Fruit fly (Drosophila melanogaster) whole organism, embryonic: Measurements from ENCODE around the gene GstD8.
A peak's percentile ranks its signal among the peaks of the same experiment; 100 is the strongest.

Experiments used
- ATbp ChIP-seq: fragments of 200-800 bp; sonication (Bioruptor generic); optimal IDR thresholded peaks from 2 replicates; lab custom pipeline; 2017; ENCODE audit warnings: missing biosample characterization, mild to moderate bottlenecking, missing genetic modification characterization, missing genetic modification reagents
- B-H2 ChIP-seq: fragments of 200-800 bp; sonication (Bioruptor generic); optimal IDR thresholded peaks from 2 replicates; lab custom pipeline; 2018; ENCODE audit warnings: missing biosample characterization, mild to moderate bottlenecking, missing genetic modification characterization
- CG11695 ChIP-seq: fragments of 200-800 bp; sonication (Bioruptor generic); IDR thresholded peaks from 3 replicates; pipeline ENCODE4 v1.3.6; 2022; ENCODE audit warnings: missing biosample characterization, missing genetic modification characterization
- CG13296 ChIP-seq: fragments of 200-800 bp; sonication (Bioruptor generic); optimal IDR thresholded peaks from 3 replicates; lab custom pipeline; 2018; ENCODE audit warnings: missing biosample characterization, mild to moderate bottlenecking, missing genetic modification characterization
- CG15011 ChIP-seq: fragments of 200-800 bp; sonication (Bioruptor generic); optimal IDR thresholded peaks from 3 replicates; lab custom pipeline; 2018; ENCODE audit warnings: missing biosample characterization, mild to moderate bottlenecking, missing genetic modification characterization
- CG1529 ChIP-seq: fragments of 200-800 bp; sonication (Bioruptor generic); optimal IDR thresholded peaks from 3 replicates; lab custom pipeline; 2018; ENCODE audit warnings: missing biosample characterization, missing genetic modification characterization
- CG17328 ChIP-seq: fragments of 200-800 bp; sonication (Bioruptor generic); IDR thresholded peaks from 2 replicates; pipeline ENCODE4 v1.3.6; 2022; ENCODE audit warnings: missing biosample characterization, missing genetic modification characterization
- CG18262 ChIP-seq: fragments of 200-800 bp; optimal IDR thresholded peaks from 3 replicates; lab custom pipeline; 2019; ENCODE audit warnings: missing biosample characterization, mild to moderate bottlenecking, missing genetic modification characterization, moderate library complexity
- CG18476 ChIP-seq: fragments of 200-800 bp; sonication (Bioruptor generic); optimal IDR thresholded peaks from 2 replicates; lab custom pipeline; 2016; ENCODE audit warnings: missing biosample characterization, mild to moderate bottlenecking, missing genetic modification characterization
- CG18599 ChIP-seq: fragments of 200-800 bp; sonication (Bioruptor generic); optimal IDR thresholded peaks from 3 replicates; lab custom pipeline; 2017; ENCODE audit warnings: missing biosample characterization, missing genetic modification characterization, mild to moderate bottlenecking, moderate library complexity, missing genetic modification reagents
- CG2120 ChIP-seq: fragments of 200-800 bp; sonication (Bioruptor generic); optimal IDR thresholded peaks from 3 replicates; lab custom pipeline; 2016; ENCODE audit warnings: missing biosample characterization, missing genetic modification characterization
- CG2199 ChIP-seq: fragments of 200-800 bp; sonication (Bioruptor generic); IDR thresholded peaks from 3 replicates; pipeline ENCODE4 v1.3.6; 2022; ENCODE audit warnings: missing biosample characterization, missing genetic modification characterization
- CG2712 ChIP-seq: fragments of 200-800 bp; optimal IDR thresholded peaks from 3 replicates; lab custom pipeline; 2019; ENCODE audit warnings: missing biosample characterization, mild to moderate bottlenecking, missing genetic modification characterization, moderate library complexity
- CG34422 ChIP-seq: fragments of 200-800 bp; sonication (Bioruptor generic); IDR thresholded peaks from 3 replicates; pipeline ENCODE4 v1.3.6; 2022; ENCODE audit warnings: missing biosample characterization, missing genetic modification characterization
- CG4730 ChIP-seq: fragments of 200-800 bp; sonication (Bioruptor generic); IDR thresholded peaks from 2 replicates; pipeline ENCODE4 v1.3.6; 2022; ENCODE audit warnings: missing biosample characterization, missing genetic modification characterization
- CG4820 ChIP-seq: fragments of 200-800 bp; sonication (Bioruptor generic); optimal IDR thresholded peaks from 3 replicates; lab custom pipeline; 2016; ENCODE audit warnings: missing biosample characterization, missing genetic modification characterization
- CG6689 ChIP-seq: fragments of 200-800 bp; sonication (Bioruptor generic); IDR thresholded peaks from 2 replicates; pipeline ENCODE4 v1.3.6; 2022; ENCODE audit warnings: missing biosample characterization, missing genetic modification characterization
- CG6765 ChIP-seq: fragments of 200-800 bp; sonication (Bioruptor generic); optimal IDR thresholded peaks from 3 replicates; lab custom pipeline; 2017; ENCODE audit warnings: missing biosample characterization, mild to moderate bottlenecking, missing genetic modification characterization
- CG6813 ChIP-seq: fragments of 200-800 bp; sonication (Bioruptor generic); optimal IDR thresholded peaks from 2 replicates; lab custom pipeline; 2017; ENCODE audit warnings: missing biosample characterization, missing genetic modification characterization, mild to moderate bottlenecking, moderate library complexity, missing genetic modification reagents
- CG8359 ChIP-seq: fragments of 200-800 bp; sonication (Bioruptor generic); optimal IDR thresholded peaks from 2 replicates; lab custom pipeline; 2017; ENCODE audit warnings: missing biosample characterization, mild to moderate bottlenecking, missing genetic modification characterization, borderline replicate concordance
- CG8924 ChIP-seq: fragments of 200-800 bp; optimal IDR thresholded peaks from 3 replicates; lab custom pipeline; 2019; ENCODE audit warnings: missing biosample characterization, mild to moderate bottlenecking, missing genetic modification characterization, moderate library complexity
- CG9215 ChIP-seq: fragments of 200-800 bp; sonication (Bioruptor generic); IDR thresholded peaks from 2 replicates; pipeline ENCODE4 v1.3.6; 2022; ENCODE audit warnings: missing biosample characterization, missing genetic modification characterization
- CG9797 ChIP-seq: fragments of 200-800 bp; sonication (Bioruptor generic); optimal IDR thresholded peaks from 3 replicates; lab custom pipeline; 2018; ENCODE audit warnings: missing biosample characterization, mild to moderate bottlenecking, missing genetic modification characterization
- Chrac-16 ChIP-seq: fragments of 200-800 bp; sonication (Bioruptor generic); optimal IDR thresholded peaks from 3 replicates; lab custom pipeline; 2016; ENCODE audit warnings: missing biosample characterization, missing genetic modification characterization
- CrebB ChIP-seq: fragments of 200-800 bp; sonication (Bioruptor generic); optimal IDR thresholded peaks from 3 replicates; lab custom pipeline; 2018; ENCODE audit warnings: missing biosample characterization, mild to moderate bottlenecking, missing genetic modification characterization
- D ChIP-seq, 2 experiments: fragments of 200-800 bp in 1 of 2; fragments of >200 bp in 1 of 2; sonication (Bioruptor generic) in 1 of 2; optimal IDR thresholded peaks; 2 replicates in 1 of 2; 3 replicates in 1 of 2; lab custom pipeline; 2017; ENCODE audit warnings: mild to moderate bottlenecking in 1 of 2, missing biosample characterization in 1 of 2, missing genetic modification characterization in 1 of 2, missing genetic modification reagents in 1 of 2
- Gsc ChIP-seq: fragments of 200-800 bp; sonication (Bioruptor generic); IDR thresholded peaks from 2 replicates; pipeline ENCODE4 v1.3.6; 2022; ENCODE audit warnings: missing biosample characterization, missing genetic modification characterization
- H15 ChIP-seq: fragments of 200-800 bp; sonication (Bioruptor generic); IDR thresholded peaks from 3 replicates; pipeline ENCODE4 v1.3.6; 2022; ENCODE audit warnings: missing biosample characterization, missing genetic modification characterization
- HmgZ ChIP-seq: fragments of 200-800 bp; sonication (Bioruptor generic); optimal IDR thresholded peaks from 2 replicates; lab custom pipeline; 2018; ENCODE audit warnings: missing biosample characterization, mild to moderate bottlenecking, missing genetic modification characterization
- Neu2 ChIP-seq: fragments of 200-800 bp; sonication (Bioruptor generic); optimal IDR thresholded peaks from 3 replicates; lab custom pipeline; 2016; ENCODE audit warnings: missing biosample characterization, missing genetic modification characterization, borderline replicate concordance
- Nf-YA ChIP-seq: fragments of 200-800 bp; sonication (Bioruptor generic); IDR thresholded peaks from 2 replicates; pipeline ENCODE4 v1.3.6; 2022; ENCODE audit warnings: missing biosample characterization, missing genetic modification characterization
- Pdp1 ChIP-seq, 2 experiments: fragments of 200-800 bp; sonication (Bioruptor generic); optimal IDR thresholded peaks; 3 replicates each; lab custom pipeline; 2016; ENCODE audit warnings: missing biosample characterization in 2 of 2, missing genetic modification characterization in 2 of 2, mild to moderate bottlenecking in 1 of 2, moderate library complexity in 1 of 2
- Poxn ChIP-seq: fragments of 200-800 bp; sonication (Bioruptor generic); IDR thresholded peaks from 2 replicates; pipeline ENCODE4 v1.3.6; 2022; ENCODE audit warnings: missing biosample characterization, missing genetic modification characterization
- Rfx ChIP-seq: fragments of 200-800 bp; sonication (Bioruptor generic); IDR thresholded peaks from 2 replicates; pipeline ENCODE4 v1.3.6; 2022; ENCODE audit warnings: missing biosample characterization, missing genetic modification characterization
- Rx ChIP-seq: fragments of 200-800 bp; sonication (Bioruptor generic); IDR thresholded peaks from 2 replicates; pipeline ENCODE4 v1.3.6; 2022; ENCODE audit warnings: missing biosample characterization, missing genetic modification characterization
- Sry-δ ChIP-seq: fragments of 200-800 bp; sonication (Bioruptor generic); optimal IDR thresholded peaks from 2 replicates; lab custom pipeline; 2016; ENCODE audit warnings: missing biosample characterization, missing genetic modification characterization
- Ssrp ChIP-seq: fragments of 200-800 bp; sonication (Bioruptor generic); optimal IDR thresholded peaks from 2 replicates; lab custom pipeline; 2018; ENCODE audit warnings: missing biosample characterization, mild to moderate bottlenecking, missing genetic modification characterization, moderate library complexity
- Usf ChIP-seq: fragments of 200-800 bp; sonication (Bioruptor generic); optimal IDR thresholded peaks from 2 replicates; lab custom pipeline; 2017; ENCODE audit warnings: missing genotype, missing biosample characterization, missing genetic modification characterization
- bab2 ChIP-seq: fragments of 200-800 bp; sonication (Bioruptor generic); optimal IDR thresholded peaks from 2 replicates; lab custom pipeline; 2016; ENCODE audit warnings: missing biosample characterization, missing genetic modification characterization
- chn ChIP-seq: fragments of 200-800 bp; sonication (Bioruptor generic); optimal IDR thresholded peaks from 2 replicates; lab custom pipeline; 2016; ENCODE audit warnings: missing biosample characterization, missing genetic modification characterization
- ci ChIP-seq: fragments of 200-800 bp; sonication (Bioruptor generic); IDR thresholded peaks from 3 replicates; pipeline ENCODE4 v1.3.6; 2022; ENCODE audit warnings: missing biosample characterization, missing genetic modification characterization
- dan ChIP-seq: fragments of 200-800 bp; sonication (Bioruptor generic); IDR thresholded peaks from 2 replicates; pipeline ENCODE4 v1.3.6; 2022; ENCODE audit warnings: missing biosample characterization, missing genetic modification characterization
- ewg ChIP-seq: fragments of 200-800 bp; sonication (Bioruptor generic); optimal IDR thresholded peaks from 3 replicates; lab custom pipeline; 2017; ENCODE audit warnings: mild to moderate bottlenecking, missing biosample characterization, missing genetic modification reagents, missing genetic modification characterization
- fru ChIP-seq: fragments of >200 bp; optimal IDR thresholded peaks from 2 replicates; lab custom pipeline; 2017
- gem ChIP-seq: fragments of 200-800 bp; sonication (Bioruptor generic); optimal IDR thresholded peaks from 2 replicates; lab custom pipeline; 2019; ENCODE audit warnings: missing biosample characterization, mild to moderate bottlenecking, missing genetic modification characterization, moderate library complexity
- h ChIP-seq: fragments of >200 bp; optimal IDR thresholded peaks from 2 replicates; lab custom pipeline; 2017
- luna ChIP-seq: fragments of 200-800 bp; sonication (Bioruptor generic); optimal IDR thresholded peaks from 2 replicates; lab custom pipeline; 2016; ENCODE audit warnings: missing biosample characterization, missing genetic modification characterization
- maf-S ChIP-seq: fragments of 200-800 bp; sonication (Bioruptor generic); optimal IDR thresholded peaks from 2 replicates; lab custom pipeline; 2016; ENCODE audit warnings: missing biosample characterization, missing genetic modification characterization
- mam ChIP-seq: fragments of 200-800 bp; sonication (Bioruptor generic); optimal IDR thresholded peaks from 3 replicates; lab custom pipeline; 2016; ENCODE audit warnings: missing biosample characterization, missing genetic modification characterization
- peb ChIP-seq: fragments of 200-800 bp; sonication (Bioruptor generic); IDR thresholded peaks from 2 replicates; pipeline ENCODE4 v1.3.6; 2022; ENCODE audit warnings: missing biosample characterization, missing genetic modification characterization
- salm ChIP-seq: fragments of 200-800 bp; sonication (Bioruptor generic); optimal IDR thresholded peaks from 2 replicates; lab custom pipeline; 2018; ENCODE audit warnings: missing biosample characterization, mild to moderate bottlenecking, missing genetic modification characterization
- zf30C ChIP-seq: fragments of 200-800 bp; sonication (Bioruptor generic); optimal IDR thresholded peaks from 3 replicates; lab custom pipeline; 2018; ENCODE audit warnings: missing biosample characterization, mild to moderate bottlenecking, missing genetic modification characterization

GstD8 gene

DNA sequence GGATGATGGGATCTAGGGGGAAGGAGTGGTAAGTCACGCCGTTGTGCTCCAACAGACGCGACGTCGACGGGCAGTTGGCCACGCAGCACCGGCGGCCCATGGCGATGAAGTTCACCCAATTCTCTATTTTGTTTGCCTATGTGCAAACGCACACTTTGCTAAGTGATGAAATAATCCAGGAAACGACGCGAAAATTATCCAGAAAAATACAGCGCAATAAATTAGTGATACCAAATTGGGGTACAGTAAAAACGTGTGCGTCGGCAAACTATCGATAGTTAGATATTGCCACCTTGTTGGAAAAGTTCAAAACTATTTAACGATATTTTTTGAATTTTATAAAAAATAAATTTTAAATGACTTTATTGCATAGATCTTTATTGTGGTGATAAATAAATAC is 23.8 kb upstream of the GstD8 start, which contains the start of gene MBD-R2 (continued):
- peak in 1 of 2 experiments; percentile 21 for TF ChIP-seq Pdp1 (GFP tag; optimal IDR thresholded peaks at IDR 0.05; lab: Kevin White, UChicago)
- no peak for TF ChIP-seq dan (GFP tag; lab: Robert Waterston, UW)
- TF ChIP-seq fru (lab: Kevin White, UChicago) = no peak
- TF ChIP-seq CG18599 (GFP tag; lab: Kevin White, UChicago) = no peak
- no peak for TF ChIP-seq CG6689 (GFP tag; lab: Robert Waterston, UW)
- no peak for TF ChIP-seq CG2120 (GFP tag; lab: Kevin White, UChicago)
- TF ChIP-seq Neu2 (GFP tag; lab: Kevin White, UChicago) = no peak
- TF ChIP-seq CG13296 (GFP tag; lab: Kevin White, UChicago) = no peak
- no peak for TF ChIP-seq CG11695 (GFP tag; lab: Robert Waterston, UW)
- TF ChIP-seq maf-S (GFP tag; lab: Kevin White, UChicago) = no peak
- TF ChIP-seq Usf (GFP tag; lab: Kevin White, UChicago) = no peak
- no peak for TF ChIP-seq CG6765
- TF ChIP-seq Rx (GFP tag; lab: Robert Waterston, UW) = no peak
- TF ChIP-seq CG18262 (tag; lab: Kevin White, UChicago) = no peak
- TF ChIP-seq CG34422 (GFP tag; lab: Robert Waterston, UW) = 0 out of 3 replicates have a peak, but pooled peaks have one; percentile 38
- TF ChIP-seq CG6813 (GFP tag; lab: Kevin White, UChicago) = no peak
- TF ChIP-seq h (lab: Kevin White, UChicago) = no peak
- no peak for TF ChIP-seq peb (GFP tag; lab: Robert Waterston, UW)
- TF ChIP-seq ci (GFP tag; lab: Robert Waterston, UW) = 0 out of 3 replicates have a peak, but pooled peaks have one; percentile 33
- TF ChIP-seq CG17328 = 0 out of 2 replicates have a peak, but pooled peaks have one; percentile 27
- no peak for TF ChIP-seq CG8359 (GFP tag; lab: Kevin White, UChicago)
- no peak for TF ChIP-seq chn (GFP tag; lab: Kevin White, UChicago)
- TF ChIP-seq Sry-δ (GFP tag; lab: Kevin White, UChicago) = peak; percentile 62
- TF ChIP-seq CG9215 (GFP tag; lab: Robert Waterston, UW) = no peak
- TF ChIP-seq Gsc = no peak
- TF ChIP-seq bab2 = no peak
- no peak for TF ChIP-seq luna (GFP tag; lab: Kevin White, UChicago)
- no peak for TF ChIP-seq CG18476 (GFP tag; lab: Kevin White, UChicago)
- no peak for TF ChIP-seq CrebB (tag; lab: Kevin White, UChicago)
- peak; percentile 22 for TF ChIP-seq gem (tag; lab: Kevin White, UChicago)
- no peak for TF ChIP-seq ATbp
- no peak for TF ChIP-seq CG15011 (GFP tag; lab: Kevin White, UChicago)
- no peak for TF ChIP-seq mam (GFP tag; lab: Kevin White, UChicago)
- TF ChIP-seq Rfx (GFP tag; lab: Robert Waterston, UW) = no peak
- no peak for TF ChIP-seq H15 (GFP tag; lab: Robert Waterston, UW)
- TF ChIP-seq zf30C = no peak
- TF ChIP-seq D (optimal IDR thresholded peaks at IDR 0.05; lab: Kevin White, UChicago) = no peak
- no peak for TF ChIP-seq D (GFP tag; optimal IDR thresholded peaks at IDR 0.05; lab: Kevin White, UChicago)
- TF ChIP-seq salm (tag; lab: Kevin White, UChicago) = no peak
- TF ChIP-seq CG1529 (GFP tag; lab: Kevin White, UChicago) = no peak
- no peak for TF ChIP-seq Nf-YA (GFP tag; lab: Robert Waterston, UW)
- TF ChIP-seq ewg (GFP tag; lab: Kevin White, UChicago) = no peak
- TF ChIP-seq CG4730 (GFP tag; lab: Robert Waterston, UW) = no peak
- TF ChIP-seq CG2199 (GFP tag; lab: Robert Waterston, UW) = no peak
- peak; percentile 38 for TF ChIP-seq CG2712 (tag; lab: Kevin White, UChicago)
- no peak for TF ChIP-seq CG8924 (tag; lab: Kevin White, UChicago)
- TF ChIP-seq CG4820 (GFP tag; lab: Kevin White, UChicago) = no peak
- TF ChIP-seq Poxn (GFP tag; lab: Robert Waterston, UW) = no peak
- TF ChIP-seq B-H2 = no peak
- no peak for TF ChIP-seq Chrac-16
- no peak for TF ChIP-seq Ssrp (tag; lab: Kevin White, UChicago)
- peak; percentile 60 for TF ChIP-seq CG9797 (GFP tag; lab: Kevin White, UChicago)
- peak; percentile 47 for TF ChIP-seq HmgZ
